Worm (Caenorhabditis elegans): Measurements from ENCODE around the gene bris-1.

- TF ChIP-seq jun-1 (tag; optimal IDR thresholded peaks at IDR 0.05) (no peak), fkh-2 (tag; optimal IDR thresholded peaks at IDR 0.05) (no peak), snpc-4 (tag; optimal IDR thresholded peaks at IDR 0.05) (no peak), nhr-77 (tag; optimal IDR thresholded peaks at IDR 0.05) (no peak), R02D3.7 (tag; optimal IDR thresholded peaks at IDR 0.05) (no peak), mdl-1 (tag; optimal IDR thresholded peaks at IDR 0.05) (no peak), nhr-12 (tag; optimal IDR thresholded peaks at IDR 0.05) (no peak), fkh-10 (GFP tag; optimal IDR thresholded peaks at IDR 0.05) (no peak)
Observed at ce11 chrIV:3767749-3768148, 51.4 kb downstream of the bris-1 start.
